Worm (Caenorhabditis elegans): Measurements from ENCODE around the gene dnj-23.

The dnj-23 gene

ce11 chrII:9125007-9125406 is 16.6 kb upstream of the dnj-23 start:
- TF ChIP-seq tab-1 (GFP tag; IDR thresholded peaks at IDR 0.05) (no peak), flt-1 (GFP tag; IDR thresholded peaks at IDR 0.05) (no peak), ztf-29 (GFP tag; IDR thresholded peaks at IDR 0.05) (no peak), klf-2 (GFP tag; conservative IDR thresholded peaks at IDR 0.05) (no peak), cog-1 (tag; optimal IDR thresholded peaks at IDR 0.05) (no peak), med-1 (GFP tag; optimal IDR thresholded peaks at IDR 0.05; ENCODE audit: insufficient read depth) (no peak), ztf-23 (GFP tag; IDR thresholded peaks at IDR 0.05) (no peak), ref-1 (GFP tag; conservative IDR thresholded peaks at IDR 0.05) (no peak), T22C8.4 (GFP tag; IDR thresholded peaks at IDR 0.05) (no peak)

ce11 chrII:9124353-9124752 is 16.0 kb upstream of the dnj-23 start:
- TF ChIP-seq klf-2 (GFP tag; conservative IDR thresholded peaks at IDR 0.05) = no peak
- no peak for TF ChIP-seq T22C8.4 (GFP tag; IDR thresholded peaks at IDR 0.05)
- no peak for TF ChIP-seq ref-1 (GFP tag; conservative IDR thresholded peaks at IDR 0.05)
- no peak for TF ChIP-seq flt-1 (GFP tag; IDR thresholded peaks at IDR 0.05)
- TF ChIP-seq cog-1 (tag; optimal IDR thresholded peaks at IDR 0.05) = no peak
- TF ChIP-seq ztf-29 (GFP tag; IDR thresholded peaks at IDR 0.05) = no peak
- TF ChIP-seq tab-1 (GFP tag; IDR thresholded peaks at IDR 0.05) = no peak
- no peak for TF ChIP-seq ztf-23 (GFP tag; IDR thresholded peaks at IDR 0.05)
- TF ChIP-seq med-1 (GFP tag; optimal IDR thresholded peaks at IDR 0.05; ENCODE audit: insufficient read depth) = no peak

- TF ChIP-seq flt-1 (GFP tag; IDR thresholded peaks at IDR 0.05) = no peak
- no peak for TF ChIP-seq tab-1 (GFP tag; IDR thresholded peaks at IDR 0.05)
- TF ChIP-seq klf-2 (GFP tag; conservative IDR thresholded peaks at IDR 0.05) = no peak
- TF ChIP-seq med-1 (GFP tag; optimal IDR thresholded peaks at IDR 0.05; ENCODE audit: insufficient read depth) = no peak
- no peak for TF ChIP-seq ztf-23 (GFP tag; IDR thresholded peaks at IDR 0.05)
- no peak for TF ChIP-seq ref-1 (GFP tag; conservative IDR thresholded peaks at IDR 0.05)
- no peak for TF ChIP-seq T22C8.4 (GFP tag; IDR thresholded peaks at IDR 0.05)
- no peak for TF ChIP-seq ztf-29 (GFP tag; IDR thresholded peaks at IDR 0.05)
- TF ChIP-seq cog-1 (tag; optimal IDR thresholded peaks at IDR 0.05) = no peak
Observed at ce11 chrII:9120813-9121554, 12.6 kb upstream of the dnj-23 start.

DNA sequence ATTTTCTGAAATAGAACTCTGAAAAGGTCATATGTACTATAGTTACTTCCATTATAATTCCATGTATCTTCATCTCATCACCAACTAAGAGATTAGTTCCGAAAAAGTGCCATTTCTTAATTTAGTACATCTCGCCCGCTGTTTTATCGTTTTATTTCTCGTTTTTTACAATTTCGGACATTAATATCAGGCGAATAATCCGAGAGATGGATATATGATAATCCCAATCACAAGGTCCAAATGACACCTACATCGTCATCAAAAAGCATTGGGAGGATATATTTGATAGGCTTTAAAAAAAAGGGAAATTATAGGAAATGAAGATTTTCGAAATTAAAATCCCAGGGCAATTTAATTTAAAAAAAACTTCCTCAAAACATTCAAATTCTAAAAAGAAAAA is 11.9 kb upstream of the dnj-23 start:
- TF ChIP-seq ztf-29 (GFP tag; IDR thresholded peaks at IDR 0.05) = no peak
- no peak for TF ChIP-seq tab-1 (GFP tag; IDR thresholded peaks at IDR 0.05)
- no peak for TF ChIP-seq cog-1 (tag; optimal IDR thresholded peaks at IDR 0.05)
- no peak for TF ChIP-seq T22C8.4 (GFP tag; IDR thresholded peaks at IDR 0.05)

DNA sequence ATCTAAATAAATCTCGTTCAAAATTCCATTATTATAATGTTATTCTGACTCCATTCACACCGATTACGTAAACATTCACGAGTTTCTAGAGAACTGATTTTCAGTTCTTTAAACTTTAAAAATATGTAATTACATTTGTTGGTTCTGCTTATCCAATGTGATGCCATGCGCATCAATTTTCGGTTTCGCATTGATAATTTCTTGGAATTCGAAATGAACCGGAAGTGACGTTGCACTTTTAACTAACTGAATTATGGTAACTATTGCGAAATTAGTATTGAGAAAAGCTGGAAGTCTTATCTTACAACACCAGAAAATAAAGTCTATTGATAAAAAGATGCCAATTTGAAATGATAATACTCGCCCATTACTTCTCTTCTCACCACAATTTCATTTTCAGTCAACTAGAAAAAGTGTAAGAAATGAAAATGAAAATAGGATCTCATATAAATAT is 9.4 kb upstream of the dnj-23 start:
- TF ChIP-seq ztf-23 (GFP tag; IDR thresholded peaks at IDR 0.05) (no peak), ref-1 (GFP tag; conservative IDR thresholded peaks at IDR 0.05) (no peak), med-1 (GFP tag; optimal IDR thresholded peaks at IDR 0.05; ENCODE audit: insufficient read depth) (no peak), ztf-29 (GFP tag; IDR thresholded peaks at IDR 0.05) (no peak), cog-1 (tag; optimal IDR thresholded peaks at IDR 0.05) (no peak), flt-1 (GFP tag; IDR thresholded peaks at IDR 0.05) (no peak), klf-2 (GFP tag; conservative IDR thresholded peaks at IDR 0.05) (no peak), tab-1 (GFP tag; IDR thresholded peaks at IDR 0.05) (no peak), T22C8.4 (GFP tag; IDR thresholded peaks at IDR 0.05) (no peak)

- TF ChIP-seq ztf-29 (GFP tag; IDR thresholded peaks at IDR 0.05) (no peak), tab-1 (GFP tag; IDR thresholded peaks at IDR 0.05) (no peak), flt-1 (GFP tag; IDR thresholded peaks at IDR 0.05) (no peak), T22C8.4 (GFP tag; IDR thresholded peaks at IDR 0.05) (no peak)
Observed at ce11 chrII:9116404-9116803, 8.0 kb upstream of the dnj-23 start.

DNA sequence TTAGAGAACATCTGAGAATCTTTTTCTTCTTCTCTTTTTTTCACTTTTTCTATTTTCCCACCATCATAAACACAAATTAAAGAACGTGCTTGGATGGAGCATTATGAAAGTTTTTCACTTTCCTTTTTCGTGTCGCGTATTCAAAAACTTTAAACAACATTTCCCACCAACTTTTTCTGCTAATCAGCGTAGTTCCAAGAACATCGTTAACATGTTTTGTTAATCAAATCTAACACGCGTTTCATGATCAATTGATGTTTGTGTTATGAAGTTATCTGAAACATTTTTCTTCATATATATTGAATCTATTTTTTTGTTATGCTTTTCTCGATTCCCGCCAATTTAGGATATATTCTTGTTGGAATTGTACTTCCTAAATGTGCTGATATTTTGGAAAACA is 7.2 kb upstream of the dnj-23 start:
- TF ChIP-seq ref-1 (GFP tag; conservative IDR thresholded peaks at IDR 0.05) = no peak
- TF ChIP-seq flt-1 (GFP tag; IDR thresholded peaks at IDR 0.05) = no peak
- TF ChIP-seq ztf-23 (GFP tag; IDR thresholded peaks at IDR 0.05) = no peak
- TF ChIP-seq T22C8.4 (GFP tag; IDR thresholded peaks at IDR 0.05) = no peak
- TF ChIP-seq cog-1 (tag; optimal IDR thresholded peaks at IDR 0.05) = no peak
- no peak for TF ChIP-seq klf-2 (GFP tag; conservative IDR thresholded peaks at IDR 0.05)
- no peak for TF ChIP-seq ztf-29 (GFP tag; IDR thresholded peaks at IDR 0.05)
- TF ChIP-seq med-1 (GFP tag; optimal IDR thresholded peaks at IDR 0.05; ENCODE audit: insufficient read depth) = no peak
- TF ChIP-seq tab-1 (GFP tag; IDR thresholded peaks at IDR 0.05) = no peak

DNA sequence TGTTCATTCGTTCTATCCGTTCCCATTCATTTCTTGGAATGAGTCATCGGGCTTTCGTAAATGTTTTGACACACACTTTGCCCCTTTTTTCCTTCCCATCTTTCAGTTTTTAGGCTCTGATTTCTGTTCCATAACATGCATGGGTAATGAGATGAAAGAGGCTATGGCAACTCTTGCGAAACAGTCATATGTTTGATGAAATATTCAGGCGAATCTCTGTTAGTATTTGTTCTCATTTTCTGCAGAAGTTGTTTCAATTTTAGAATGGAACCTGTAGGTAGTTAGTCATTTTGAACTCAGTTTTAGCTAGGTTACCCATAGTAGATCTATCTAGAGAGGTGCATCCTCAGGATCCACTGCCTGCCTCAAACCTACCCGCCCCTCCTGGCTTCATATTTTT is 6.6 kb upstream of the dnj-23 start:
- TF ChIP-seq ztf-23 (GFP tag; IDR thresholded peaks at IDR 0.05) = no peak
- TF ChIP-seq ref-1 (GFP tag; conservative IDR thresholded peaks at IDR 0.05) = no peak
- no peak for TF ChIP-seq klf-2 (GFP tag; conservative IDR thresholded peaks at IDR 0.05)
- TF ChIP-seq cog-1 (tag; optimal IDR thresholded peaks at IDR 0.05) = no peak
- TF ChIP-seq med-1 (GFP tag; optimal IDR thresholded peaks at IDR 0.05; ENCODE audit: insufficient read depth) = no peak
- TF ChIP-seq T22C8.4 (GFP tag; IDR thresholded peaks at IDR 0.05) = no peak
- TF ChIP-seq ztf-29 (GFP tag; IDR thresholded peaks at IDR 0.05) = no peak
- TF ChIP-seq flt-1 (GFP tag; IDR thresholded peaks at IDR 0.05) = no peak
- TF ChIP-seq tab-1 (GFP tag; IDR thresholded peaks at IDR 0.05) = no peak

ce11 chrII:9113759-9114158 is 5.4 kb upstream of the dnj-23 start:
- TF ChIP-seq tab-1 (GFP tag; IDR thresholded peaks at IDR 0.05) (no peak), ref-1 (GFP tag; conservative IDR thresholded peaks at IDR 0.05) (no peak), T22C8.4 (GFP tag; IDR thresholded peaks at IDR 0.05) (no peak), klf-2 (GFP tag; conservative IDR thresholded peaks at IDR 0.05) (no peak), ztf-23 (GFP tag; IDR thresholded peaks at IDR 0.05) (no peak), cog-1 (tag; optimal IDR thresholded peaks at IDR 0.05) (no peak)

ce11 chrII:9112851-9113250 is 4.5 kb upstream of the dnj-23 start, which contains the start of gene jun-1:
TSS of gene jun-1 (plus strand) at chrII:9113157.
- TF ChIP-seq klf-2 (GFP tag; conservative IDR thresholded peaks at IDR 0.05) = no peak
- peak; percentile 54 for TF ChIP-seq cog-1 (tag; optimal IDR thresholded peaks at IDR 0.05)
- no peak for TF ChIP-seq ref-1 (GFP tag; conservative IDR thresholded peaks at IDR 0.05)

Data from whole organism, midembryonic.